Worm (Caenorhabditis elegans): ENCODE data around the gene F44E5.4.

F44E5.4 gene

ce11 chrII:11731174-11731724 lies 27.9 kb downstream of the F44E5.4 start (continued):
- TF ChIP-seq hlh-17 (GFP tag; optimal IDR thresholded peaks at IDR 0.05; ENCODE audit: borderline replicate concordance) = no peak
- TF ChIP-seq hlh-4 (tag; optimal IDR thresholded peaks at IDR 0.05) = no peak
- no peak for TF ChIP-seq fkh-10 (GFP tag; optimal IDR thresholded peaks at IDR 0.05)
- TF ChIP-seq C16A3.4 (tag; optimal IDR thresholded peaks at IDR 0.05) = no peak
- TF ChIP-seq unc-130 (tag; optimal IDR thresholded peaks at IDR 0.05) = no peak
- TF ChIP-seq dsc-1 (tag; optimal IDR thresholded peaks at IDR 0.05) = no peak
- no peak for TF ChIP-seq nhr-76 (tag; optimal IDR thresholded peaks at IDR 0.05)
- no peak for TF ChIP-seq aha-1 (tag; optimal IDR thresholded peaks at IDR 0.05)
- TF ChIP-seq snpc-4 (tag; optimal IDR thresholded peaks at IDR 0.05) = no peak
- TF ChIP-seq irx-1 (tag; optimal IDR thresholded peaks at IDR 0.05) = no peak
- no peak for TF ChIP-seq vab-15 (tag; optimal IDR thresholded peaks at IDR 0.05)
- TF ChIP-seq pqm-1 (tag; optimal IDR thresholded peaks at IDR 0.05) = no peak
- no peak for TF ChIP-seq mab-9 (GFP tag; IDR thresholded peaks at IDR 0.05)

- TF ChIP-seq efl-1 (optimal IDR thresholded peaks at IDR 0.05) = no peak
- TF ChIP-seq efl-1 (GFP tag; optimal IDR thresholded peaks at IDR 0.05 in 1 of 2) = no peak
- TF ChIP-seq snu-23 (GFP tag; optimal IDR thresholded peaks at IDR 0.05) = no peak
- no peak for TF ChIP-seq pag-3 (tag; optimal IDR thresholded peaks at IDR 0.05; ENCODE audit: borderline replicate concordance, insufficient read depth)
- no peak for TF ChIP-seq hlh-4 (tag; optimal IDR thresholded peaks at IDR 0.05)
- no peak for TF ChIP-seq C04F5.9 (tag; optimal IDR thresholded peaks at IDR 0.05)
- no peak for TF ChIP-seq aha-1 (tag; optimal IDR thresholded peaks at IDR 0.05)
- TF ChIP-seq nhr-85 (tag) = no peak
- no peak for TF ChIP-seq lsy-2 (tag; optimal IDR thresholded peaks at IDR 0.05)
- no peak for TF ChIP-seq alr-1 (tag; optimal IDR thresholded peaks at IDR 0.05; ENCODE audit: borderline replicate concordance)
- TF ChIP-seq unc-130 (tag; optimal IDR thresholded peaks at IDR 0.05) = no peak
These were observed 29.2 kb downstream of the F44E5.4 start for ce11 chrII:11729757-11730535.

ce11 chrII:11728545-11729105 lies 30.5 kb downstream of the F44E5.4 start, which contains the start of gene alh-8:
alh-8 (plus strand) TSS chrII:11729055.
- peak; percentile 86 for TF ChIP-seq nhr-71 (tag; optimal IDR thresholded peaks at IDR 0.05)
- peak; percentile 46 for TF ChIP-seq nhr-90 (tag; optimal IDR thresholded peaks at IDR 0.05; ENCODE audit: poor library complexity)
- TF ChIP-seq lin-14 (GFP tag; optimal IDR thresholded peaks at IDR 0.05) = peak; percentile 86
- TF ChIP-seq nhr-237 (tag; optimal IDR thresholded peaks at IDR 0.05) = no peak
- TF ChIP-seq nhr-11 (tag; optimal IDR thresholded peaks at IDR 0.05) = no peak
- TF ChIP-seq mef-2 (tag; optimal IDR thresholded peaks at IDR 0.05) = no peak
- peak; percentile 28 for TF ChIP-seq swsn-7 (tag; optimal IDR thresholded peaks at IDR 0.05)
- peak; percentile 78 for TF ChIP-seq rnt-1 (tag; optimal IDR thresholded peaks at IDR 0.05)
- no peak for TF ChIP-seq grh-1 (GFP tag; IDR thresholded peaks at IDR 0.05)
- no peak for TF ChIP-seq unc-30 (tag; optimal IDR thresholded peaks at IDR 0.05)
- no peak for TF ChIP-seq tlp-1 (tag; optimal IDR thresholded peaks at IDR 0.05)
- no peak for TF ChIP-seq ces-1 (GFP tag; optimal IDR thresholded peaks at IDR 0.05)
- peak; percentile 76 for TF ChIP-seq nhr-20 (tag; optimal IDR thresholded peaks at IDR 0.05)
- TF ChIP-seq nhr-19 (GFP tag; conservative IDR thresholded peaks at IDR 0.05) = peak; percentile 70
- TF ChIP-seq ceh-90 (tag; optimal IDR thresholded peaks at IDR 0.05) = no peak
- TF ChIP-seq nhr-84 (tag; optimal IDR thresholded peaks at IDR 0.05) = no peak
- TF ChIP-seq unc-62 (GFP tag; optimal IDR thresholded peaks at IDR 0.05) = no peak
- no peak for TF ChIP-seq ceh-88 (GFP tag; IDR thresholded peaks at IDR 0.05)
- TF ChIP-seq nhr-77 (tag; optimal IDR thresholded peaks at IDR 0.05) = no peak
- peak; percentile 15 to 30 for TF ChIP-seq efl-1 (optimal IDR thresholded peaks at IDR 0.05)
- no peak for TF ChIP-seq efl-1 (GFP tag; optimal IDR thresholded peaks at IDR 0.05 in 1 of 2)
- TF ChIP-seq aha-1 (tag; optimal IDR thresholded peaks at IDR 0.05) = no peak
- TF ChIP-seq pqm-1 (tag; optimal IDR thresholded peaks at IDR 0.05) = no peak
- TF ChIP-seq lin-15B (tag; optimal IDR thresholded peaks at IDR 0.05) = no peak
- no peak for TF ChIP-seq efl-3 (GFP tag; optimal IDR thresholded peaks at IDR 0.05)
- no peak for TF ChIP-seq isw-1 (GFP tag; IDR thresholded peaks at IDR 0.05)
- peak; percentile 45 to 72 for TF ChIP-seq lsy-2 (tag; optimal IDR thresholded peaks at IDR 0.05)
- TF ChIP-seq dsc-1 (tag; optimal IDR thresholded peaks at IDR 0.05) = no peak
- TF ChIP-seq sup-37 (GFP tag; optimal IDR thresholded peaks at IDR 0.05) = no peak
- TF ChIP-seq nhr-76 (tag; optimal IDR thresholded peaks at IDR 0.05) = no peak
- no peak for TF ChIP-seq lin-39 (tag; optimal IDR thresholded peaks at IDR 0.05)
- no peak for TF ChIP-seq unc-86 (tag; optimal IDR thresholded peaks at IDR 0.05)
- TF ChIP-seq dpl-1 (GFP tag; optimal IDR thresholded peaks at IDR 0.05) = peak in 2 of 3 experiments; percentile 22 to 38
